Worm (Caenorhabditis elegans) whole organism, L2 larva: ENCODE results near the gene ugt-55.

ENCODE experiments used
- ama-1 ChIP-seq: fragments of 150-350 bp; optimal IDR thresholded peaks from 2 replicates; lab custom pipeline; 2018; ENCODE audit warnings: inconsistent platforms
- blmp-1 ChIP-seq: sonication (generic microtip); optimal IDR thresholded peaks from 2 replicates; lab custom pipeline; 2017; ENCODE audit warnings: missing genetic modification characterization, mild to moderate bottlenecking, missing compliant biosample characterization, antibody characterized with exemption, moderate library complexity; ENCODE audit not compliant: insufficient read depth
- ceh-16 ChIP-seq: fragments of 150-350 bp; optimal IDR thresholded peaks from 2 replicates; lab custom pipeline; 2014; ENCODE audit warnings: missing biosample characterization, missing genetic modification characterization
- dmd-4 ChIP-seq: sonication (generic microtip); optimal IDR thresholded peaks from 2 replicates; lab custom pipeline; 2017; ENCODE audit warnings: missing biosample characterization, missing genetic modification characterization
- elt-1 ChIP-seq: fragments of 150-350 bp; optimal IDR thresholded peaks from 2 replicates; lab custom pipeline; 2014; ENCODE audit warnings: missing biosample characterization, missing genetic modification characterization
- fos-1 ChIP-seq: fragments of 150-350 bp; optimal IDR thresholded peaks from 2 replicates; lab custom pipeline; 2014; ENCODE audit warnings: missing biosample characterization, missing genetic modification characterization
- lin-11 ChIP-seq: fragments of 150-350 bp; sonication (generic microtip); optimal IDR thresholded peaks from 2 replicates; lab custom pipeline; 2014; ENCODE audit warnings: missing biosample characterization, missing genetic modification characterization, inconsistent platforms, mixed read lengths
- lsy-2 ChIP-seq, 2 experiments: fragments of 150-350 bp in 1 of 2; sonication (generic microtip) in 1 of 2; optimal IDR thresholded peaks; 2 replicates each; lab custom pipeline; 2014 to 2017; ENCODE audit warnings: missing biosample characterization in 2 of 2, missing genetic modification characterization in 2 of 2
- nhr-129 ChIP-seq: fragments of 150-350 bp; optimal IDR thresholded peaks from 2 replicates; lab custom pipeline; 2014; ENCODE audit warnings: missing biosample characterization, missing genetic modification characterization
- nhr-23 ChIP-seq: fragments of 150-350 bp; optimal IDR thresholded peaks from 2 replicates; lab custom pipeline; 2014; ENCODE audit warnings: missing biosample characterization, missing genetic modification reagents, missing genetic modification characterization
- nhr-25 ChIP-seq: fragments of 150-350 bp; sonication (generic microtip); optimal IDR thresholded peaks from 3 replicates; lab custom pipeline; 2014; ENCODE audit warnings: missing biosample characterization, missing genetic modification characterization
- peb-1 ChIP-seq: fragments of 150-350 bp; optimal IDR thresholded peaks from 2 replicates; lab custom pipeline; 2014; ENCODE audit warnings: missing biosample characterization, missing genetic modification characterization
- unc-39 ChIP-seq: fragments of 150-350 bp; optimal IDR thresholded peaks from 2 replicates; lab custom pipeline; 2014; ENCODE audit warnings: missing biosample characterization, missing genetic modification characterization
- unc-55 ChIP-seq: fragments of 150-350 bp; sonication (generic microtip); optimal IDR thresholded peaks from 3 replicates; lab custom pipeline; 2014; ENCODE audit warnings: missing biosample characterization, missing genetic modification reagents, missing genetic modification characterization
- ztf-1 ChIP-seq: fragments of 200-800 bp; sonication (Bioruptor generic); conservative IDR thresholded peaks from 2 replicates; pipeline ENCODE4 v1.3.6; 2022; ENCODE audit warnings: missing genetic modification characterization, missing compliant biosample characterization

ugt-55 gene

ce11 chrV:12303453-12304077, 47.1 kb downstream of the ugt-55 start (continued):
- peak; percentile 85 for TF ChIP-seq nhr-129 (tag; lab: Kevin White, UChicago)
- TF ChIP-seq lsy-2 (tag; optimal IDR thresholded peaks at IDR 0.05; lab: Kevin White, UChicago) = peak; percentile 77 to 78
- TF ChIP-seq unc-55 (GFP tag; lab: Kevin White, UChicago) = peak; percentile 72
- TF ChIP-seq peb-1 = peak; percentile 1

- TF ChIP-seq dmd-4 (tag; lab: Kevin White, UChicago) (no peak), peb-1 (no peak), nhr-23 (tag; lab: Kevin White, UChicago) (no peak), unc-39 (tag; lab: Kevin White, UChicago) (no peak), blmp-1 (tag; lab: Kevin White, UChicago) (no peak), elt-1 (tag; lab: Kevin White, UChicago) (no peak), ceh-16 (tag; lab: Kevin White, UChicago) (no peak), fos-1 (no peak), nhr-25 (tag; lab: Kevin White, UChicago) (no peak), ztf-1 (GFP tag; lab: Robert Waterston, UW) (no peak)
Measured at ce11 chrV:12305677-12306076, 49.2 kb downstream of the ugt-55 start.

- TF ChIP-seq ama-1 (lab: Kevin White, UChicago) (peak; percentile 20), lin-11 (no peak), nhr-25 (tag; lab: Kevin White, UChicago) (peak; percentile 9)
- TF ChIP-seq, all 48 proteins: peak for 2
Measured at ce11 chrV:12307011-12307540, 50.6 kb downstream of the ugt-55 start, which contains the start of gene srg-45. TSS of gene srg-45 (plus strand) at chrV:12307490.
